Fruit fly (Drosophila melanogaster) whole organism, prepupa: Measurements from ENCODE around the gene CG42709.

Experiments used
- Blimp-1 ChIP-seq: fragments of 200-800 bp; sonication (Bioruptor generic); optimal IDR thresholded peaks from 3 replicates; lab custom pipeline; 2017; ENCODE audit warnings: missing biosample characterization, missing genetic modification characterization, mild to moderate bottlenecking, moderate library complexity, missing genetic modification reagents
- CG10631 ChIP-seq: fragments of 200-800 bp; sonication (Bioruptor generic); optimal IDR thresholded peaks from 2 replicates; lab custom pipeline; 2016; ENCODE audit warnings: missing biosample characterization, missing genetic modification characterization
- CG11294 ChIP-seq: fragments of 200-800 bp; sonication (Bioruptor generic); IDR thresholded peaks from 2 replicates; pipeline ENCODE4 v1.3.6; 2022; ENCODE audit warnings: missing biosample characterization, missing genetic modification characterization
- CG11902 ChIP-seq: fragments of 200-800 bp; sonication (Bioruptor generic); optimal IDR thresholded peaks from 3 replicates; lab custom pipeline; 2016; ENCODE audit warnings: missing biosample characterization, missing genetic modification characterization
- CG15336 ChIP-seq: fragments of 200-800 bp; sonication (Bioruptor generic); IDR thresholded peaks from 2 replicates; pipeline ENCODE4 v1.3.6; 2022; ENCODE audit warnings: missing biosample characterization, missing genetic modification characterization
- CG1621 ChIP-seq: fragments of 200-800 bp; sonication (Bioruptor generic); optimal IDR thresholded peaks from 3 replicates; lab custom pipeline; 2018; ENCODE audit warnings: missing biosample characterization, mild to moderate bottlenecking, missing genetic modification characterization
- CG16779 ChIP-seq: fragments of 200-800 bp; sonication (Bioruptor generic); optimal IDR thresholded peaks from 3 replicates; lab custom pipeline; 2017; ENCODE audit warnings: missing biosample characterization, mild to moderate bottlenecking, missing genetic modification characterization
- CG3032 ChIP-seq: fragments of 200-800 bp; optimal IDR thresholded peaks from 2 replicates; lab custom pipeline; 2019; ENCODE audit warnings: missing biosample characterization, mild to moderate bottlenecking, missing genetic modification characterization, moderate library complexity
- CG31627 ChIP-seq: fragments of 200-800 bp; sonication (Bioruptor generic); optimal IDR thresholded peaks from 3 replicates; lab custom pipeline; 2016; ENCODE audit warnings: missing biosample characterization, missing genetic modification characterization
- CG32006 ChIP-seq: fragments of 200-800 bp; sonication (Bioruptor generic); optimal IDR thresholded peaks from 3 replicates; lab custom pipeline; 2017; ENCODE audit warnings: missing biosample characterization, mild to moderate bottlenecking, missing genetic modification characterization
- CG34406 ChIP-seq: fragments of 200-800 bp; sonication (Bioruptor generic); optimal IDR thresholded peaks from 3 replicates; lab custom pipeline; 2016; ENCODE audit warnings: missing biosample characterization, missing genetic modification characterization
- CG3919 ChIP-seq: fragments of 200-800 bp; sonication (Bioruptor generic); optimal IDR thresholded peaks from 3 replicates; lab custom pipeline; 2016; ENCODE audit warnings: missing biosample characterization, missing genetic modification characterization
- CG6808 ChIP-seq: fragments of 200-800 bp; sonication (Bioruptor generic); optimal IDR thresholded peaks from 3 replicates; lab custom pipeline; 2017; ENCODE audit warnings: missing biosample characterization, missing genetic modification characterization, mild to moderate bottlenecking, moderate library complexity, missing genetic modification reagents
- CG6854 ChIP-seq: fragments of 200-800 bp; sonication (Bioruptor generic); optimal IDR thresholded peaks from 2 replicates; lab custom pipeline; 2017; ENCODE audit warnings: missing biosample characterization, mild to moderate bottlenecking, missing genetic modification characterization
- CG7368 ChIP-seq: fragments of 200-800 bp; sonication (Bioruptor generic); optimal IDR thresholded peaks from 3 replicates; lab custom pipeline; 2016; ENCODE audit warnings: missing biosample characterization, missing genetic modification characterization
- CG8319 ChIP-seq: fragments of 200-800 bp; sonication (Bioruptor generic); optimal IDR thresholded peaks from 3 replicates; lab custom pipeline; 2016; ENCODE audit warnings: missing biosample characterization, missing genetic modification characterization
- Eip75B ChIP-seq: fragments of 200-800 bp; sonication (Bioruptor generic); optimal IDR thresholded peaks from 3 replicates; lab custom pipeline; 2016; ENCODE audit warnings: missing biosample characterization, missing genetic modification characterization
- Eip78C ChIP-seq: fragments of 200-800 bp; sonication (Bioruptor generic); peaks from one replicate; lab custom pipeline; 2016; ENCODE audit warnings: missing biosample characterization, missing genetic modification characterization
- Eip93F ChIP-seq: fragments of 200-800 bp; sonication (Bioruptor generic); optimal IDR thresholded peaks from 2 replicates; lab custom pipeline; 2016; ENCODE audit warnings: missing biosample characterization, mild to moderate bottlenecking, missing genetic modification characterization
- Ets21C ChIP-seq: fragments of 200-800 bp; sonication (Bioruptor generic); optimal IDR thresholded peaks from 3 replicates; lab custom pipeline; 2016; ENCODE audit warnings: missing biosample characterization, missing genetic modification characterization
- Ets96B ChIP-seq: fragments of 200-800 bp; optimal IDR thresholded peaks from 2 replicates; lab custom pipeline; 2019; ENCODE audit warnings: missing biosample characterization, mild to moderate bottlenecking, missing genetic modification characterization, moderate library complexity
- Hr38 ChIP-seq: sonication (Bioruptor generic); optimal IDR thresholded peaks from 2 replicates; lab custom pipeline; 2016; ENCODE audit warnings: missing biosample characterization, missing genetic modification characterization
- Hr39 ChIP-seq: fragments of 200-800 bp; sonication (Bioruptor generic); optimal IDR thresholded peaks from 2 replicates; lab custom pipeline; 2016; ENCODE audit warnings: missing biosample characterization, missing genetic modification characterization
- Lpt ChIP-seq: fragments of 200-800 bp; sonication (Bioruptor generic); optimal IDR thresholded peaks from 3 replicates; lab custom pipeline; 2016; ENCODE audit warnings: missing biosample characterization, missing genetic modification characterization
- Met ChIP-seq: fragments of 200-800 bp; sonication (Bioruptor generic); optimal IDR thresholded peaks from 3 replicates; lab custom pipeline; 2016; ENCODE audit warnings: missing biosample characterization, missing genetic modification characterization
- Smox ChIP-seq: fragments of 200-800 bp; sonication (Bioruptor generic); optimal IDR thresholded peaks from 3 replicates; lab custom pipeline; 2016; ENCODE audit warnings: missing biosample characterization, missing genetic modification characterization
- Sox102F ChIP-seq: fragments of 200-800 bp; sonication (Bioruptor generic); optimal IDR thresholded peaks from 2 replicates; lab custom pipeline; 2016; ENCODE audit warnings: missing biosample characterization, mild to moderate bottlenecking, missing genetic modification characterization
- Sox14 ChIP-seq: fragments of 200-800 bp; sonication (Bioruptor generic); optimal IDR thresholded peaks from 3 replicates; lab custom pipeline; 2016; ENCODE audit warnings: missing biosample characterization, missing genetic modification characterization
- Sox15 ChIP-seq: fragments of 200-800 bp; sonication (Bioruptor generic); optimal IDR thresholded peaks from 3 replicates; lab custom pipeline; 2016; ENCODE audit warnings: missing biosample characterization, missing genetic modification characterization
- achi ChIP-seq: fragments of 200-800 bp; sonication (Bioruptor generic); optimal IDR thresholded peaks from 3 replicates; lab custom pipeline; 2016; ENCODE audit warnings: missing biosample characterization, missing genetic modification characterization
- cyc ChIP-seq: fragments of 200-800 bp; sonication (Bioruptor generic); optimal IDR thresholded peaks from 3 replicates; lab custom pipeline; 2016; ENCODE audit warnings: missing biosample characterization, missing genetic modification characterization
- eg ChIP-seq: fragments of 200-800 bp; sonication (Bioruptor generic); IDR thresholded peaks from 3 replicates; pipeline ENCODE4 v1.3.6; 2022; ENCODE audit warnings: missing biosample characterization, missing genetic modification characterization
- esn ChIP-seq: fragments of 200-800 bp; sonication (Bioruptor generic); optimal IDR thresholded peaks from 2 replicates; lab custom pipeline; 2016; ENCODE audit warnings: missing biosample characterization, mild to moderate bottlenecking, missing genetic modification characterization, moderate library complexity
- fd59A ChIP-seq: fragments of 200-800 bp; sonication (Bioruptor generic); optimal IDR thresholded peaks from 2 replicates; lab custom pipeline; 2017; ENCODE audit warnings: missing biosample characterization, mild to moderate bottlenecking, missing genetic modification characterization, missing genetic modification reagents
- fkh ChIP-seq: fragments of 200-800 bp; sonication (Bioruptor generic); optimal IDR thresholded peaks from 3 replicates; lab custom pipeline; 2017; ENCODE audit warnings: missing biosample characterization, mild to moderate bottlenecking, missing genetic modification characterization, moderate library complexity
- pdm3 ChIP-seq: fragments of 200-800 bp; sonication (Bioruptor generic); optimal IDR thresholded peaks from 3 replicates; lab custom pipeline; 2016; ENCODE audit warnings: missing biosample characterization, missing genetic modification characterization
- spab ChIP-seq: fragments of 200-800 bp; sonication (Bioruptor generic); optimal IDR thresholded peaks from 2 replicates; lab custom pipeline; 2017; ENCODE audit warnings: missing biosample characterization, mild to moderate bottlenecking, missing genetic modification characterization, missing genetic modification reagents
- svp ChIP-seq: fragments of 200-800 bp; sonication (Bioruptor generic); peaks from one replicate; lab custom pipeline; 2016; ENCODE audit warnings: missing biosample characterization, missing genetic modification characterization
- topi ChIP-seq: fragments of 200-800 bp; sonication (Bioruptor generic); optimal IDR thresholded peaks from 3 replicates; lab custom pipeline; 2016; ENCODE audit warnings: missing biosample characterization, missing genetic modification characterization
- vri ChIP-seq: fragments of 200-800 bp; sonication (Bioruptor generic); optimal IDR thresholded peaks from 3 replicates; lab custom pipeline; 2016; ENCODE audit warnings: missing biosample characterization, mild to moderate bottlenecking, missing genetic modification characterization

CG42709 gene

dm6 chr3L:12814806-12815205 lies 24.8 kb downstream of the CG42709 start:
- TF ChIP-seq achi (GFP tag; lab: Kevin White, UChicago) = no peak
- TF ChIP-seq CG10631 (GFP tag; lab: Kevin White, UChicago) = no peak
- TF ChIP-seq Lpt = no peak
- TF ChIP-seq CG8319 (GFP tag; lab: Kevin White, UChicago) = no peak
- no peak for TF ChIP-seq CG7368 (GFP tag; lab: Kevin White, UChicago)
- TF ChIP-seq Ets96B (tag; lab: Kevin White, UChicago) = no peak
- TF ChIP-seq esn (GFP tag; lab: Kevin White, UChicago) = no peak
- no peak for TF ChIP-seq CG31627
- TF ChIP-seq Eip93F (GFP tag; lab: Kevin White, UChicago) = no peak
- TF ChIP-seq Eip75B = no peak
- no peak for TF ChIP-seq spab
- no peak for TF ChIP-seq Ets21C (GFP tag; lab: Kevin White, UChicago)
- no peak for TF ChIP-seq cyc (GFP tag; lab: Kevin White, UChicago)
- TF ChIP-seq vri (GFP tag; lab: Kevin White, UChicago) = no peak
- TF ChIP-seq, all 60 proteins: peak for 0

- TF ChIP-seq CG15336 (GFP tag; lab: Robert Waterston, UW) = peak; percentile 11; the same call in 1 of the 2 replicates
- TF ChIP-seq svp (GFP tag; lab: Kevin White, UChicago) = no peak
These were observed 25.8 kb downstream of the CG42709 start for dm6 chr3L:12815756-12816155.

- TF ChIP-seq fkh (no peak), Hr39 (GFP tag; lab: Kevin White, UChicago) (no peak), CG3032 (no peak), CG31627 (no peak), Sox14 (GFP tag; lab: Kevin White, UChicago) (no peak), Eip93F (GFP tag; lab: Kevin White, UChicago) (no peak), Sox102F (no peak)
These were observed 37.7 kb downstream of the CG42709 start for dm6 chr3L:12827705-12828104.

- TF ChIP-seq CG16779 (no peak), Ets21C (GFP tag; lab: Kevin White, UChicago) (no peak), Blimp-1 (no peak), CG7368 (GFP tag; lab: Kevin White, UChicago) (no peak)
These were observed 38.5 kb downstream of the CG42709 start for dm6 chr3L:12828532-12828931.

dm6 chr3L:12830416-12830815 lies 40.4 kb downstream of the CG42709 start:
- TF ChIP-seq CG3032 (no peak), CG1621 (tag; lab: Kevin White, UChicago) (no peak), CG34406 (no peak), Lpt (no peak), CG10631 (GFP tag; lab: Kevin White, UChicago) (no peak), achi (GFP tag; lab: Kevin White, UChicago) (no peak), CG8319 (GFP tag; lab: Kevin White, UChicago) (no peak), eg (GFP tag; lab: Robert Waterston, UW) (no peak), Smox (GFP tag; lab: Kevin White, UChicago) (no peak), CG31627 (no peak), Sox102F (no peak), CG15336 (GFP tag; lab: Robert Waterston, UW) (no peak), svp (GFP tag; lab: Kevin White, UChicago) (no peak), CG32006 (GFP tag; lab: Kevin White, UChicago) (no peak), CG3919 (GFP tag; lab: Kevin White, UChicago) (no peak), CG7368 (GFP tag; lab: Kevin White, UChicago) (no peak), Ets96B (tag; lab: Kevin White, UChicago) (no peak), Hr38 (no peak), CG11902 (GFP tag; lab: Kevin White, UChicago) (no peak)

- TF ChIP-seq Eip75B (peak; percentile 78), Ets96B (tag; lab: Kevin White, UChicago) (peak; percentile 75), fd59A (GFP tag; lab: Kevin White, UChicago) (peak; percentile 61), achi (GFP tag; lab: Kevin White, UChicago) (peak; percentile 77), Sox15 (GFP tag; lab: Kevin White, UChicago) (peak; percentile 60), CG32006 (GFP tag; lab: Kevin White, UChicago) (peak; percentile 80), Met (peak; percentile 59), CG11294 (GFP tag; lab: Robert Waterston, UW) (no peak; the same call in 1 of the 2 replicates), vri (GFP tag; lab: Kevin White, UChicago) (peak; percentile 33), CG6808 (GFP tag; lab: Kevin White, UChicago) (peak; percentile 67), CG3919 (GFP tag; lab: Kevin White, UChicago) (no peak), Hr38 (no peak), topi (GFP tag; lab: Kevin White, UChicago) (peak; percentile 73), CG7368 (GFP tag; lab: Kevin White, UChicago) (peak; percentile 64), CG34406 (peak; percentile 72), pdm3 (GFP tag; lab: Kevin White, UChicago) (peak; percentile 81), Eip78C (GFP tag; lab: Kevin White, UChicago) (peak; percentile 95), CG6854 (no peak)
These were observed 41.4 kb downstream of the CG42709 start for dm6 chr3L:12831290-12831952.
